Fruit fly (Drosophila melanogaster) whole organism, embryonic: Measurements from ENCODE around the gene GstD5.
A peak's percentile ranks its signal among the peaks of the same experiment; 100 is the strongest.

Experiments
- Ada2b ChIP-seq: fragments of 200-800 bp; sonication (Bioruptor generic); IDR thresholded peaks from 2 replicates; pipeline ENCODE4 v1.3.6; 2022; ENCODE audit warnings: missing biosample characterization, missing genetic modification characterization
- CG10274 ChIP-seq: fragments of 200-800 bp; sonication (Bioruptor generic); optimal IDR thresholded peaks from 3 replicates; lab custom pipeline; 2017; ENCODE audit warnings: missing biosample characterization, mild to moderate bottlenecking, missing genetic modification characterization
- CG10462 ChIP-seq: fragments of 200-800 bp; sonication (Bioruptor generic); optimal IDR thresholded peaks from 2 replicates; lab custom pipeline; 2016; ENCODE audit warnings: missing biosample characterization, missing genetic modification characterization
- CG11247 ChIP-seq: fragments of 200-800 bp; sonication (Bioruptor generic); IDR thresholded peaks from 2 replicates; pipeline ENCODE4 v1.3.6; 2022; ENCODE audit warnings: missing biosample characterization, missing genetic modification characterization
- CG12155 ChIP-seq: fragments of 200-800 bp; sonication (Bioruptor generic); optimal IDR thresholded peaks from 3 replicates; lab custom pipeline; 2016; ENCODE audit warnings: missing biosample characterization, missing genetic modification characterization
- CG12942 ChIP-seq: fragments of 200-800 bp; sonication (Bioruptor generic); optimal IDR thresholded peaks from 3 replicates; lab custom pipeline; 2016; ENCODE audit warnings: missing biosample characterization, missing genetic modification characterization
- CG13296 ChIP-seq: fragments of 200-800 bp; sonication (Bioruptor generic); optimal IDR thresholded peaks from 3 replicates; lab custom pipeline; 2018; ENCODE audit warnings: missing biosample characterization, mild to moderate bottlenecking, missing genetic modification characterization
- CG14965 ChIP-seq: fragments of 200-800 bp; sonication (Bioruptor generic); optimal IDR thresholded peaks from 2 replicates; lab custom pipeline; 2016; ENCODE audit warnings: missing biosample characterization, missing genetic modification characterization, borderline replicate concordance
- CG15696 ChIP-seq: fragments of 200-800 bp; sonication (Bioruptor generic); optimal IDR thresholded peaks from 2 replicates; lab custom pipeline; 2019; ENCODE audit warnings: missing biosample characterization, mild to moderate bottlenecking, missing genetic modification characterization, moderate library complexity
- CG18599 ChIP-seq: fragments of 200-800 bp; sonication (Bioruptor generic); optimal IDR thresholded peaks from 3 replicates; lab custom pipeline; 2017; ENCODE audit warnings: missing biosample characterization, missing genetic modification characterization, mild to moderate bottlenecking, moderate library complexity, missing genetic modification reagents
- CG5953 ChIP-seq: fragments of 200-800 bp; sonication (Bioruptor generic); IDR thresholded peaks from 2 replicates; pipeline ENCODE4 v1.3.6; 2022; ENCODE audit warnings: missing biosample characterization, missing genetic modification characterization
- CG8924 ChIP-seq: fragments of 200-800 bp; optimal IDR thresholded peaks from 3 replicates; lab custom pipeline; 2019; ENCODE audit warnings: missing biosample characterization, mild to moderate bottlenecking, missing genetic modification characterization, moderate library complexity
- CG8944 ChIP-seq: fragments of 200-800 bp; sonication (Bioruptor generic); optimal IDR thresholded peaks from 3 replicates; lab custom pipeline; 2016; ENCODE audit warnings: missing biosample characterization, missing genetic modification characterization
- CoRest ChIP-seq: fragments of 200-800 bp; sonication (Bioruptor generic); optimal IDR thresholded peaks from 3 replicates; lab custom pipeline; 2018; ENCODE audit warnings: missing biosample characterization, mild to moderate bottlenecking, missing genetic modification characterization, moderate library complexity
- Dad ChIP-seq: fragments of 200-800 bp; sonication (Bioruptor generic); optimal IDR thresholded peaks from 3 replicates; lab custom pipeline; 2016; ENCODE audit warnings: missing biosample characterization, missing genetic modification characterization
- E2f1 ChIP-seq: fragments of 200-800 bp; sonication (Bioruptor generic); IDR thresholded peaks from 2 replicates; pipeline ENCODE4 v1.3.6; 2022; ENCODE audit warnings: missing biosample characterization, missing genetic modification characterization
- E2f2 ChIP-seq: fragments of 200-800 bp; sonication (Bioruptor generic); IDR thresholded peaks from 2 replicates; pipeline ENCODE4 v1.3.6; 2022; ENCODE audit warnings: missing biosample characterization, missing genetic modification characterization
- Eip74EF ChIP-seq, 2 experiments: fragments of 200-800 bp in 1 of 2; fragments of >200 bp in 1 of 2; sonication (Bioruptor generic) in 1 of 2; optimal IDR thresholded peaks; 2 replicates each; lab custom pipeline; 2017 to 2019; ENCODE audit warnings: missing biosample characterization in 2 of 2, missing genetic modification characterization in 2 of 2, mild to moderate bottlenecking in 1 of 2, moderate library complexity in 1 of 2
- HHEX ChIP-seq: fragments of 200-800 bp; sonication (Bioruptor generic); optimal IDR thresholded peaks from 3 replicates; lab custom pipeline; 2017; ENCODE audit warnings: missing biosample characterization, mild to moderate bottlenecking, missing genetic modification characterization, missing genetic modification reagents
- HLH3B ChIP-seq: fragments of 200-800 bp; sonication (Bioruptor generic); IDR thresholded peaks from 2 replicates; pipeline ENCODE4 v1.3.6; 2022; ENCODE audit warnings: missing biosample characterization, missing genetic modification characterization
- HLH4C ChIP-seq: fragments of 200-800 bp; sonication (Bioruptor generic); IDR thresholded peaks from 3 replicates; pipeline ENCODE4 v1.3.6; 2022; ENCODE audit warnings: missing biosample characterization, missing genetic modification characterization; ENCODE audit not compliant: partially characterized antibody
- NC2α ChIP-seq: fragments of 200-800 bp; sonication (Bioruptor generic); optimal IDR thresholded peaks from 2 replicates; lab custom pipeline; 2016; ENCODE audit warnings: missing biosample characterization, missing genetic modification characterization
- NFAT ChIP-seq: fragments of 200-800 bp; sonication (Bioruptor generic); IDR thresholded peaks from 2 replicates; pipeline ENCODE4 v1.3.6; 2022; ENCODE audit warnings: missing biosample characterization, missing genetic modification characterization
- Oli ChIP-seq: fragments of 200-800 bp; sonication (Bioruptor generic); optimal IDR thresholded peaks from 2 replicates; lab custom pipeline; 2018; ENCODE audit warnings: missing biosample characterization, mild to moderate bottlenecking, missing genetic modification characterization, moderate library complexity
- PHDP ChIP-seq: fragments of 200-800 bp; sonication (Bioruptor generic); optimal IDR thresholded peaks from 3 replicates; lab custom pipeline; 2018; ENCODE audit warnings: missing biosample characterization, mild to moderate bottlenecking, missing genetic modification characterization, moderate library complexity
- Scr ChIP-seq: fragments of 200-800 bp; sonication (Bioruptor generic); IDR thresholded peaks from 2 replicates; pipeline ENCODE4 v1.3.6; 2022; ENCODE audit warnings: missing biosample characterization, missing genetic modification characterization; ENCODE audit not compliant: partially characterized antibody
- Sry-β ChIP-seq: fragments of 200-800 bp; sonication (Bioruptor generic); optimal IDR thresholded peaks from 2 replicates; lab custom pipeline; 2018; ENCODE audit warnings: missing biosample characterization, mild to moderate bottlenecking, missing genetic modification characterization, moderate library complexity
- Sry-δ ChIP-seq: fragments of 200-800 bp; sonication (Bioruptor generic); optimal IDR thresholded peaks from 2 replicates; lab custom pipeline; 2016; ENCODE audit warnings: missing biosample characterization, missing genetic modification characterization
- Xbp1 ChIP-seq: fragments of 200-800 bp; sonication (Bioruptor generic); optimal IDR thresholded peaks from 3 replicates; lab custom pipeline; 2016; ENCODE audit warnings: missing biosample characterization, mild to moderate bottlenecking, missing genetic modification characterization
- ac ChIP-seq: fragments of 200-800 bp; sonication (Bioruptor generic); optimal IDR thresholded peaks from 3 replicates; lab custom pipeline; 2017; ENCODE audit warnings: missing biosample characterization, mild to moderate bottlenecking, missing genetic modification characterization
- bowl ChIP-seq: fragments of 200-800 bp; sonication (Bioruptor generic); IDR thresholded peaks from 2 replicates; pipeline ENCODE4 v1.3.6; 2022; ENCODE audit warnings: missing biosample characterization, missing genetic modification characterization
- cad ChIP-seq: fragments of >200 bp; optimal IDR thresholded peaks from 2 replicates; lab custom pipeline; 2017; ENCODE audit warnings: missing biosample characterization, missing genetic modification characterization
- cwo ChIP-seq: fragments of 200-800 bp; sonication (Bioruptor generic); optimal IDR thresholded peaks from 3 replicates; lab custom pipeline; 2017; ENCODE audit warnings: missing biosample characterization, missing genetic modification characterization, mild to moderate bottlenecking, moderate library complexity, missing genetic modification reagents
- disco-r ChIP-seq: fragments of 200-800 bp; sonication (Bioruptor generic); optimal IDR thresholded peaks from 2 replicates; lab custom pipeline; 2016; ENCODE audit warnings: missing biosample characterization, missing genetic modification characterization
- dysf ChIP-seq: fragments of 200-800 bp; sonication (Bioruptor generic); IDR thresholded peaks from 3 replicates; pipeline ENCODE4 v1.3.6; 2022; ENCODE audit warnings: missing biosample characterization, missing genetic modification characterization
- gfzf ChIP-seq: fragments of 200-800 bp; sonication (Bioruptor generic); optimal IDR thresholded peaks from 2 replicates; lab custom pipeline; 2016; ENCODE audit warnings: missing biosample characterization, mild to moderate bottlenecking, missing genetic modification characterization, moderate library complexity
- grau ChIP-seq: fragments of 200-800 bp; optimal IDR thresholded peaks from 3 replicates; lab custom pipeline; 2019; ENCODE audit warnings: missing biosample characterization, mild to moderate bottlenecking, missing genetic modification characterization, moderate library complexity
- insv ChIP-seq, 2 experiments: fragments of 200-800 bp; sonication (Bioruptor generic); optimal IDR thresholded peaks; 3 replicates each; lab custom pipeline; 2016 to 2018; ENCODE audit warnings: missing biosample characterization in 2 of 2, missing genetic modification characterization in 2 of 2
- jigr1 ChIP-seq: fragments of 200-800 bp; sonication (Bioruptor generic); IDR thresholded peaks from 3 replicates; pipeline ENCODE4 v1.3.6; 2022; ENCODE audit warnings: missing biosample characterization, missing genetic modification characterization
- kay ChIP-seq: fragments of 200-800 bp; sonication (Bioruptor generic); optimal IDR thresholded peaks from 2 replicates; lab custom pipeline; 2016; ENCODE audit warnings: missing biosample characterization, missing genetic modification characterization
- ken ChIP-seq: fragments of 200-800 bp; sonication (Bioruptor generic); IDR thresholded peaks from 3 replicates; pipeline ENCODE4 v1.3.6; 2022; ENCODE audit warnings: missing biosample characterization, missing genetic modification characterization
- mirr ChIP-seq: fragments of 200-800 bp; sonication (Bioruptor generic); optimal IDR thresholded peaks from 3 replicates; lab custom pipeline; 2018; ENCODE audit warnings: missing biosample characterization, mild to moderate bottlenecking, missing genetic modification characterization
- nau ChIP-seq: fragments of 200-800 bp; sonication (Bioruptor generic); optimal IDR thresholded peaks from 3 replicates; lab custom pipeline; 2017; ENCODE audit warnings: missing biosample characterization, mild to moderate bottlenecking, missing genetic modification characterization, missing genetic modification reagents
- phol ChIP-seq: fragments of 200-800 bp; sonication (Bioruptor generic); optimal IDR thresholded peaks from 3 replicates; lab custom pipeline; 2018; ENCODE audit warnings: missing biosample characterization, mild to moderate bottlenecking, missing genetic modification characterization, moderate library complexity
- tio ChIP-seq: fragments of 200-800 bp; sonication (Bioruptor generic); optimal IDR thresholded peaks from 2 replicates; lab custom pipeline; 2017; ENCODE audit warnings: missing biosample characterization, missing genetic modification characterization, inconsistent platforms
- tll ChIP-seq, 2 experiments: fragments of 200-800 bp in 1 of 2; fragments of >200 bp in 1 of 2; sonication (Bioruptor generic) in 1 of 2; optimal IDR thresholded peaks; 2 replicates each; lab custom pipeline; 2017 to 2019; ENCODE audit warnings: missing biosample characterization in 2 of 2, missing genetic modification characterization in 2 of 2, mild to moderate bottlenecking in 1 of 2, moderate library complexity in 1 of 2
- wek ChIP-seq: fragments of 200-800 bp; sonication (Bioruptor generic); optimal IDR thresholded peaks from 3 replicates; lab custom pipeline; 2018; ENCODE audit warnings: missing biosample characterization, mild to moderate bottlenecking, missing genetic modification characterization, moderate library complexity
- zen2 ChIP-seq: fragments of 200-800 bp; sonication (Bioruptor generic); IDR thresholded peaks from 3 replicates; pipeline ENCODE4 v1.3.6; 2022; ENCODE audit warnings: missing biosample characterization, missing genetic modification characterization; ENCODE audit not compliant: partially characterized antibody
- zf30C ChIP-seq: fragments of 200-800 bp; sonication (Bioruptor generic); optimal IDR thresholded peaks from 3 replicates; lab custom pipeline; 2018; ENCODE audit warnings: missing biosample characterization, mild to moderate bottlenecking, missing genetic modification characterization

The GstD5 gene

dm6 chr3R:12425510-12426309 lies 50.2 kb downstream of the GstD5 start, which contains the start of gene Pp1-87B (continued):
- TF ChIP-seq CG8944 (GFP tag; lab: Kevin White, UChicago) (no peak), Eip74EF (GFP tag; optimal IDR thresholded peaks at IDR 0.05; lab: Kevin White, UChicago) (no peak), cwo (no peak), tio (no peak), CG18599 (no peak), CoRest (tag; lab: Kevin White, UChicago) (peak; percentile 63), Dad (GFP tag; lab: Kevin White, UChicago) (no peak), nau (GFP tag; lab: Kevin White, UChicago) (no peak), wek (GFP tag; lab: Kevin White, UChicago) (no peak), bowl (GFP tag; lab: Robert Waterston, UW) (no peak), CG5953 (GFP tag; lab: Robert Waterston, UW) (no peak), CG10274 (GFP tag; lab: Kevin White, UChicago) (no peak), disco-r (GFP tag; lab: Kevin White, UChicago) (no peak), CG10462 (no peak), grau (tag; lab: Kevin White, UChicago) (no peak), jigr1 (GFP tag; lab: Robert Waterston, UW) (no peak), Ada2b (GFP tag; lab: Robert Waterston, UW) (no peak), CG11247 (GFP tag; lab: Robert Waterston, UW) (no peak), NFAT (no peak), kay (no peak), Sry-δ (peak; percentile 75), CG15696 (tag; lab: Kevin White, UChicago) (no peak), CG14965 (no peak), HLH4C (GFP tag; lab: Robert Waterston, UW) (peak; percentile 66; the same call in 2 of the 3 replicates), PHDP (tag; lab: Kevin White, UChicago) (no peak), zf30C (GFP tag; lab: Kevin White, UChicago) (no peak), Oli (tag; lab: Kevin White, UChicago) (no peak), insv (GFP tag; optimal IDR thresholded peaks at IDR 0.05; lab: Kevin White, UChicago) (peak; percentile 88 to 99), gfzf (GFP tag; lab: Kevin White, UChicago) (peak; percentile 17), Scr (GFP tag; lab: Robert Waterston, UW) (no peak), CG13296 (GFP tag; lab: Kevin White, UChicago) (no peak), Sry-β (no peak), cad (GFP tag; lab: Kevin White, UChicago) (no peak), dysf (0 out of 3 replicates have a peak, but pooled peaks have one; percentile 7), Xbp1 (GFP tag; lab: Kevin White, UChicago) (peak; percentile 4), E2f1 (GFP tag; lab: Robert Waterston, UW) (no peak), CG12155 (no peak), HLH3B (GFP tag; lab: Robert Waterston, UW) (no peak), zen2 (GFP tag; lab: Robert Waterston, UW) (no peak), ken (no peak), phol (peak; percentile 100), ac (GFP tag; lab: Kevin White, UChicago) (no peak), mirr (GFP tag; lab: Kevin White, UChicago) (peak; percentile 2), tll (GFP tag; optimal IDR thresholded peaks at IDR 0.05; lab: Kevin White, UChicago) (peak; percentile 40 to 98), CG8924 (tag; lab: Kevin White, UChicago) (peak; percentile 43), CG12942 (GFP tag; lab: Kevin White, UChicago) (no peak), HHEX (GFP tag; lab: Kevin White, UChicago) (no peak), E2f2 (GFP tag; lab: Robert Waterston, UW) (no peak), NC2α (no peak)
